Fruit fly (Drosophila melanogaster) whole organism, embryonic: ENCODE data around the gene CG32944.
A peak's percentile ranks its signal among the peaks of the same experiment; 100 is the strongest.

ENCODE experiments used
- ATbp ChIP-seq: fragments of 200-800 bp; sonication (Bioruptor generic); optimal IDR thresholded peaks from 2 replicates; lab custom pipeline; 2017; ENCODE audit warnings: missing biosample characterization, mild to moderate bottlenecking, missing genetic modification characterization, missing genetic modification reagents
- B-H2 ChIP-seq: fragments of 200-800 bp; sonication (Bioruptor generic); optimal IDR thresholded peaks from 2 replicates; lab custom pipeline; 2018; ENCODE audit warnings: missing biosample characterization, mild to moderate bottlenecking, missing genetic modification characterization
- CG10274 ChIP-seq: fragments of 200-800 bp; sonication (Bioruptor generic); optimal IDR thresholded peaks from 3 replicates; lab custom pipeline; 2017; ENCODE audit warnings: missing biosample characterization, mild to moderate bottlenecking, missing genetic modification characterization
- CG11695 ChIP-seq: fragments of 200-800 bp; sonication (Bioruptor generic); IDR thresholded peaks from 3 replicates; pipeline ENCODE4 v1.3.6; 2022; ENCODE audit warnings: missing biosample characterization, missing genetic modification characterization
- CG12104 ChIP-seq: fragments of 200-800 bp; sonication (Bioruptor generic); optimal IDR thresholded peaks from 3 replicates; lab custom pipeline; 2016; ENCODE audit warnings: missing biosample characterization, missing genetic modification characterization
- CG12942 ChIP-seq: fragments of 200-800 bp; sonication (Bioruptor generic); optimal IDR thresholded peaks from 3 replicates; lab custom pipeline; 2016; ENCODE audit warnings: missing biosample characterization, missing genetic modification characterization
- CG1603 ChIP-seq: fragments of 200-800 bp; sonication (Bioruptor generic); optimal IDR thresholded peaks from 2 replicates; lab custom pipeline; 2019; ENCODE audit warnings: missing biosample characterization, mild to moderate bottlenecking, missing genetic modification characterization, moderate library complexity
- CG2120 ChIP-seq: fragments of 200-800 bp; sonication (Bioruptor generic); optimal IDR thresholded peaks from 3 replicates; lab custom pipeline; 2016; ENCODE audit warnings: missing biosample characterization, missing genetic modification characterization
- CG32532 ChIP-seq: fragments of 200-800 bp; sonication (Bioruptor generic); IDR thresholded peaks from 2 replicates; pipeline ENCODE4 v1.3.6; 2022; ENCODE audit warnings: missing biosample characterization, missing genetic modification characterization
- CG32767 ChIP-seq: fragments of 200-800 bp; sonication (Bioruptor generic); IDR thresholded peaks from 2 replicates; pipeline ENCODE4 v1.3.6; 2022; ENCODE audit warnings: missing biosample characterization, missing genetic modification characterization
- CG33557 ChIP-seq: fragments of 200-800 bp; sonication (Bioruptor generic); optimal IDR thresholded peaks from 2 replicates; lab custom pipeline; 2019; ENCODE audit warnings: missing biosample characterization, mild to moderate bottlenecking, missing genetic modification characterization, moderate library complexity
- CG3726 ChIP-seq: fragments of 200-800 bp; sonication (Bioruptor generic); IDR thresholded peaks from 3 replicates; pipeline ENCODE4, ENCODE4 v1.3.6; 2022; ENCODE audit warnings: missing biosample characterization, missing genetic modification characterization
- CG6813 ChIP-seq: fragments of 200-800 bp; sonication (Bioruptor generic); optimal IDR thresholded peaks from 2 replicates; lab custom pipeline; 2017; ENCODE audit warnings: missing biosample characterization, missing genetic modification characterization, mild to moderate bottlenecking, moderate library complexity, missing genetic modification reagents
- CG6854 ChIP-seq: fragments of 200-800 bp; sonication (Bioruptor generic); optimal IDR thresholded peaks from 3 replicates; lab custom pipeline; 2017; ENCODE audit warnings: missing biosample characterization, mild to moderate bottlenecking, missing genetic modification characterization
- CG7786 ChIP-seq: fragments of 200-800 bp; sonication (Bioruptor generic); optimal IDR thresholded peaks from 2 replicates; lab custom pipeline; 2016; ENCODE audit warnings: missing biosample characterization, missing genetic modification characterization
- CG8290 ChIP-seq, 3 experiments: fragments of 200-800 bp; sonication (Bioruptor generic); optimal IDR thresholded peaks; 2 replicates each; lab custom pipeline; 2016 to 2019; ENCODE audit warnings: missing biosample characterization in 3 of 3, missing genetic modification characterization in 3 of 3, mild to moderate bottlenecking in 2 of 3, moderate library complexity in 1 of 3
- CG9437 ChIP-seq: fragments of 200-800 bp; sonication (Bioruptor generic); optimal IDR thresholded peaks from 2 replicates; lab custom pipeline; 2018; ENCODE audit warnings: missing biosample characterization, mild to moderate bottlenecking, missing genetic modification characterization
- Elba2 ChIP-seq: fragments of 200-800 bp; sonication (Bioruptor generic); optimal IDR thresholded peaks from 3 replicates; lab custom pipeline; 2016; ENCODE audit warnings: missing biosample characterization, missing genetic modification characterization
- HHEX ChIP-seq: fragments of 200-800 bp; sonication (Bioruptor generic); optimal IDR thresholded peaks from 3 replicates; lab custom pipeline; 2017; ENCODE audit warnings: missing biosample characterization, mild to moderate bottlenecking, missing genetic modification characterization, missing genetic modification reagents
- Jarid2 ChIP-seq: fragments of 200-800 bp; sonication (Bioruptor generic); optimal IDR thresholded peaks from 3 replicates; lab custom pipeline; 2017; ENCODE audit warnings: mild to moderate bottlenecking, missing biosample characterization, missing genetic modification reagents, missing genetic modification characterization
- Mrtf ChIP-seq: fragments of 200-800 bp; sonication (Bioruptor generic); IDR thresholded peaks from 3 replicates; pipeline ENCODE4 v1.3.6; 2022; ENCODE audit warnings: missing biosample characterization, missing genetic modification characterization
- Ravus ChIP-seq: fragments of 200-800 bp; sonication (Bioruptor generic); IDR thresholded peaks from 2 replicates; pipeline ENCODE4 v1.3.6; 2022; ENCODE audit warnings: missing biosample characterization, missing genetic modification characterization
- aop ChIP-seq: fragments of 200-800 bp; sonication (Bioruptor generic); IDR thresholded peaks from 2 replicates; pipeline ENCODE4 v1.3.6; 2022; ENCODE audit warnings: missing biosample characterization, missing genetic modification characterization
- cg ChIP-seq: fragments of 200-800 bp; sonication (Bioruptor generic); optimal IDR thresholded peaks from 3 replicates; lab custom pipeline; 2019; ENCODE audit warnings: missing biosample characterization, mild to moderate bottlenecking, missing genetic modification characterization, moderate library complexity
- chinmo ChIP-seq: fragments of 200-800 bp; sonication (Bioruptor generic); IDR thresholded peaks from 4 replicates; pipeline ENCODE4 v1.3.6; 2022; ENCODE audit warnings: missing biosample characterization, missing genetic modification characterization; ENCODE audit not compliant: partially characterized antibody
- ci ChIP-seq: fragments of 200-800 bp; sonication (Bioruptor generic); IDR thresholded peaks from 3 replicates; pipeline ENCODE4 v1.3.6; 2022; ENCODE audit warnings: missing biosample characterization, missing genetic modification characterization
- croc ChIP-seq: fragments of 200-800 bp; sonication (Bioruptor generic); conservative IDR thresholded peaks from 3 replicates; pipeline ENCODE4 v1.3.6; 2022; ENCODE audit warnings: missing biosample characterization, missing genetic modification characterization
- exex ChIP-seq: fragments of 200-800 bp; sonication (Bioruptor generic); optimal IDR thresholded peaks from 4 replicates; lab custom pipeline; 2018; ENCODE audit warnings: missing biosample characterization, mild to moderate bottlenecking, missing genetic modification characterization, moderate library complexity
- fd64A ChIP-seq: fragments of 200-800 bp; sonication (Bioruptor generic); optimal IDR thresholded peaks from 3 replicates; lab custom pipeline; 2018; ENCODE audit warnings: missing biosample characterization, mild to moderate bottlenecking, missing genetic modification characterization
- gfzf ChIP-seq: fragments of 200-800 bp; sonication (Bioruptor generic); optimal IDR thresholded peaks from 2 replicates; lab custom pipeline; 2016; ENCODE audit warnings: missing biosample characterization, mild to moderate bottlenecking, missing genetic modification characterization, moderate library complexity
- grau ChIP-seq: fragments of 200-800 bp; optimal IDR thresholded peaks from 3 replicates; lab custom pipeline; 2019; ENCODE audit warnings: missing biosample characterization, mild to moderate bottlenecking, missing genetic modification characterization, moderate library complexity
- grn ChIP-seq: fragments of 200-800 bp; sonication (Bioruptor generic); optimal IDR thresholded peaks from 3 replicates; lab custom pipeline; 2017; ENCODE audit warnings: missing biosample characterization, missing genetic modification characterization
- gsb-n ChIP-seq: fragments of 200-800 bp; sonication (Bioruptor generic); optimal IDR thresholded peaks from 3 replicates; lab custom pipeline; 2018; ENCODE audit warnings: missing biosample characterization, mild to moderate bottlenecking, missing genetic modification characterization
- gt ChIP-seq: fragments of 200-800 bp; sonication (Bioruptor generic); IDR thresholded peaks from 2 replicates; pipeline ENCODE4 v1.3.6; 2022; ENCODE audit warnings: missing biosample characterization, missing genetic modification characterization
- lab ChIP-seq: fragments of 200-800 bp; sonication (Bioruptor generic); optimal IDR thresholded peaks from 3 replicates; lab custom pipeline; 2017; ENCODE audit warnings: missing biosample characterization, missing genetic modification characterization, mild to moderate bottlenecking, moderate library complexity, missing genetic modification reagents
- odd ChIP-seq: fragments of 200-800 bp; sonication (Bioruptor generic); optimal IDR thresholded peaks from 2 replicates; lab custom pipeline; 2017; ENCODE audit warnings: missing biosample characterization, mild to moderate bottlenecking, missing genetic modification characterization
- org-1 ChIP-seq: fragments of 200-800 bp; sonication (Bioruptor generic); optimal IDR thresholded peaks from 2 replicates; lab custom pipeline; 2017; ENCODE audit warnings: missing biosample characterization, missing genetic modification characterization
- prd ChIP-seq, 3 experiments: fragments of >200 bp in 2 of 3; fragments of 200-800 bp in 1 of 3; sonication (Bioruptor generic) in 1 of 3; optimal IDR thresholded peaks in 2 of 3; IDR thresholded peaks in 1 of 3; 2 replicates in 2 of 3; 3 replicates in 1 of 3; pipeline versions ENCODE4 v1.3.6 to Lab custom; 2017 to 2022; ENCODE audit warnings: missing biosample characterization in 1 of 3, missing genetic modification characterization in 1 of 3
- pzg ChIP-seq: fragments of 200-800 bp; sonication (Bioruptor generic); optimal IDR thresholded peaks from 3 replicates; lab custom pipeline; 2018; ENCODE audit warnings: missing biosample characterization, mild to moderate bottlenecking, missing genetic modification characterization, moderate library complexity
- stwl ChIP-seq: fragments of 200-800 bp; sonication (Bioruptor generic); optimal IDR thresholded peaks from 3 replicates; lab custom pipeline; 2018; ENCODE audit warnings: missing biosample characterization, mild to moderate bottlenecking, missing genetic modification characterization, moderate library complexity
- tio ChIP-seq: fragments of 200-800 bp; sonication (Bioruptor generic); optimal IDR thresholded peaks from 2 replicates; lab custom pipeline; 2017; ENCODE audit warnings: missing biosample characterization, missing genetic modification characterization, inconsistent platforms
- ttk ChIP-seq: fragments of 200-800 bp; sonication (Bioruptor generic); IDR thresholded peaks from 2 replicates; pipeline ENCODE4 v2.1.2; 2022; ENCODE audit warnings: missing biosample characterization, missing genetic modification characterization
- vnd ChIP-seq: fragments of 200-800 bp; sonication (Bioruptor generic); IDR thresholded peaks from 3 replicates; pipeline ENCODE4 v1.3.6; 2022; ENCODE audit warnings: missing biosample characterization, missing genetic modification characterization; ENCODE audit not compliant: partially characterized antibody
- zfh1 ChIP-seq: fragments of 200-800 bp; sonication (Bioruptor generic); IDR thresholded peaks from 3 replicates; pipeline ENCODE4 v1.3.6; 2022; ENCODE audit warnings: missing biosample characterization, missing genetic modification characterization

CG32944 gene

DNA sequence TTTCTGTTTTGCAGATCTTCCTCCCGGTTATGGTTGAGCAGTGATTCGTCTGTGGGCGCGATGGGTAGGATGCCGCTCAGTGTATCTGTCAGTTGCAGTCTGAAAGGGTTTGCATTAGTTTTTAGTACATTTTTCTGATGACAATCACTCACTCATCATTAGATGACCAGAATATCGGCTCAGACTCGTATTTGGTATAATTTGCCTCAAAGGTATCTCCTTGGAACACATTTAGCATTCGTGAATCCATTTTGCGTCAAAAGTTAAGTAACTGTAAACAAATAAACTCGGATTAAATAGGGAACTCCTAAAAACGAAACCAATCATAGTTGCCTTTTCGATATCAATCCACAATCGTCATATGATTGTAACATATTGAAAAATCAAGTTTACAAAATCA is 7.4 kb upstream of the CG32944 start, which contains the start of gene CG31525:
Gene CG31525 (plus strand): TSS at position 301 of the 400 bp plus-strand sequence.
- no peak for TF ChIP-seq ATbp (GFP tag; lab: Kevin White, UChicago)

DNA sequence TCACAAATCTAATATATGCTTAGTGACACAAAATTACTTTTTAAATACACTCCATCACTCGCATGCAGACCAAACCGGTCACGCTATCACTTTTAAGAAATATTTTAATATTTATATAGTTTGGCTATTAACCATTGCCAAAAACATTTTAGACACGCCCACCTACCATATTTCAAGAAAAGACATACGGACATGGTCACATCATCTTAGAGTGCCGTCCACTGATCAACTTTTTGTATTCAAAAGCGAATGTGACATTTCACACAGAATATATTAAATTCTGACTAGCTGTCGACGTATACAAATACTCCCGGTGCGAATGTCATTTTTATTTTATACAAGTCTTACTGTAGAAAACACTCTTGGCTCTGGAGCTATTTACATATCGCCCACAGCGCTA is 3.2 kb downstream of the CG32944 start, which contains the start of gene CG31528:
Gene CG31528 (plus strand): TSS at position 301 of the 400 bp plus-strand sequence.
- TF ChIP-seq CG6854 (no peak), odd (GFP tag; lab: Kevin White, UChicago) (no peak), grau (tag; lab: Kevin White, UChicago) (no peak), CG10274 (GFP tag; lab: Kevin White, UChicago) (no peak), vnd (GFP tag; lab: Robert Waterston, UW) (no peak), CG12104 (no peak), croc (GFP tag; lab: Robert Waterston, UW) (no peak), Ravus (GFP tag; lab: Robert Waterston, UW) (no peak), CG6813 (GFP tag; lab: Kevin White, UChicago) (no peak), zfh1 (GFP tag; lab: Robert Waterston, UW) (no peak)

DNA sequence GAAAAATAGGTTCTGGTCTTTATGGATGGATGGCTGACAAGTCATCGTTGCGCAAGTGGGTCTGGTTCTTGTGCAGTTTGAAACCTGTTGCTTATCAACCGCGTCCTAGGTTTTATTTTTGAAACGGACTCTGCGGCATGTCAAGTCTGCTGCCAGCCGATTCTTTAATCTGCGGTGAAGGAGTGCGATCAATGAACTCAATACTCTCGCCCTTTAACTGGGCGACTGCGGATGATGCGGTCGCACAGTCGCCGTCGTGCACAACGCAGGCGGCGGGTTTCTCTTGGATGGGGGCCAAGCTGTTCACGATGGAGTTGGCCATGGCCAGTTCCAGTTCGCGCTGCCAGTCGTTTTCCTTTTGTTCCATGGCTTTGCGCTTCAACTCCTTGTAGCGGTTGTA is 12.1 kb downstream of the CG32944 start:
- TF ChIP-seq CG32767 (GFP tag; lab: Robert Waterston, UW) (no peak), org-1 (GFP tag; lab: Kevin White, UChicago) (no peak), Jarid2 (GFP tag; lab: Kevin White, UChicago) (no peak), CG11695 (GFP tag; lab: Robert Waterston, UW) (no peak), CG7786 (no peak), gsb-n (no peak), CG33557 (no peak)
- TF ChIP-seq, all 482 proteins: peak for 0

DNA sequence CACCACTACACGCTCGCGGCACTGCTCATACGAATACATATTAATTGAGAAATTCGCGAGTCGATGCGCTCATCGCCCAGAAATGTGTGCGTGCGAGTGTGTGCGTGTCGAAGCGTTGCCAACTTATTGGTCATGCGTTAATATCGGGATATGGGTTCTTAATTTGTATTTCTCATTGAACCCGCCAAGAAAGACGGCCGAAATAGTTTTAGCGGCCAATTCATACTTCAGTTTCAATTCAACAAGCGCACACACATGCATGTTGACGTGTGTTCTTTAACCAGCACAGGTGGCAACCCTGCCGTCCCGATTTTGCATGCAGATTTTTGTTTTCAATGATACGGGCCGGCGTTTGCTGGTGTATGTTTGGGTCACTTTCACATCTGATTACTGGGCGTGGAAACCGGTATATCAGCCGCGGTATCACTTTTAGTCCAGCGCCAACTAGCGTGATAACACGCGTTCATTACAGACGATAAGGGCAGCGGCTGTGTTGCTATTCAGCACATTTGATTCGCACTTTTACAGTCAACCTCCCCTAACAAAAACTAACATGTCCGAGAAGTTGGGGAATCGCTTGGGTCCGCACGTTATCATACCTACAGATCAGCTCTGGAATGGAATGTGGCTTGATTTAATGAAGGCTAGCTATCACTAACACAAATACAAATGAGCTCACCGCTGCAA is 15.5 kb downstream of the CG32944 start:
- TF ChIP-seq gfzf (GFP tag; lab: Kevin White, UChicago) (no peak), cg (GFP tag; lab: Kevin White, UChicago) (peak; percentile 81), grn (GFP tag; lab: Kevin White, UChicago) (peak; percentile 66), lab (peak; percentile 3), CG8290 (GFP tag; optimal IDR thresholded peaks at IDR 0.05; lab: Kevin White, UChicago) (peak; percentile 23), CG8290 (tag; optimal IDR thresholded peaks at IDR 0.05; lab: Kevin White, UChicago) (no peak), gt (GFP tag; lab: Robert Waterston, UW) (no peak), tio (no peak), HHEX (GFP tag; lab: Kevin White, UChicago) (peak; percentile 7), Elba2 (GFP tag; lab: Kevin White, UChicago) (no peak), CG1603 (tag; lab: Kevin White, UChicago) (no peak), fd64A (GFP tag; lab: Kevin White, UChicago) (no peak), ttk (GFP tag; lab: Robert Waterston, UW) (no peak), aop (GFP tag; lab: Robert Waterston, UW) (no peak), CG3726 (no peak), exex (peak; percentile 67), CG32532 (GFP tag; lab: Robert Waterston, UW) (peak; percentile 22; the same call in 1 of the 2 replicates), B-H2 (GFP tag; lab: Kevin White, UChicago) (no peak), CG2120 (GFP tag; lab: Kevin White, UChicago) (peak; percentile 41), prd (optimal IDR thresholded peaks at IDR 0.05; lab: Kevin White, UChicago) (no peak), prd (GFP tag; IDR thresholded peaks at IDR 0.05; lab: Robert Waterston, UW) (0 out of 3 replicates have a peak, but pooled peaks have one; percentile 7), CG9437 (GFP tag; lab: Kevin White, UChicago) (no peak), ci (GFP tag; lab: Robert Waterston, UW) (peak; percentile 22; the same call in 1 of the 3 replicates), chinmo (peak; percentile 57; the same call in 1 of the 4 replicates), CG12942 (GFP tag; lab: Kevin White, UChicago) (no peak), pzg (GFP tag; lab: Kevin White, UChicago) (peak; percentile 8), stwl (tag; lab: Kevin White, UChicago) (no peak), Mrtf (no peak)
